Fruit fly (Drosophila melanogaster) whole organism, embryonic: ENCODE data around the gene CG7656.

ENCODE experiments used
- B-H1 ChIP-seq: fragments of 200-800 bp; sonication (Bioruptor generic); IDR thresholded peaks from 3 replicates; pipeline ENCODE4 v1.3.6; 2022; ENCODE audit warnings: missing biosample characterization, missing genetic modification characterization
- BEAF-32 ChIP-seq: fragments of 200-800 bp; sonication (Bioruptor generic); optimal IDR thresholded peaks from 3 replicates; lab custom pipeline; 2017; ENCODE audit warnings: missing biosample characterization, missing genetic modification characterization, mild to moderate bottlenecking, moderate library complexity, missing genetic modification reagents
- CG11398 ChIP-seq: fragments of 200-800 bp; sonication (Bioruptor generic); optimal IDR thresholded peaks from 2 replicates; lab custom pipeline; 2016; ENCODE audit warnings: missing biosample characterization, missing genetic modification characterization
- CG12236 ChIP-seq: fragments of 200-800 bp; sonication (Bioruptor generic); optimal IDR thresholded peaks from 2 replicates; lab custom pipeline; 2016; ENCODE audit warnings: missing biosample characterization, missing genetic modification characterization
- CG13287 ChIP-seq: fragments of 200-800 bp; sonication (Bioruptor generic); IDR thresholded peaks from 2 replicates; pipeline ENCODE4 v1.3.6; 2022; ENCODE audit warnings: missing biosample characterization, missing genetic modification characterization; ENCODE audit not compliant: partially characterized antibody
- CG13775 ChIP-seq: fragments of 200-800 bp; sonication (Bioruptor generic); optimal IDR thresholded peaks from 3 replicates; lab custom pipeline; 2017; ENCODE audit warnings: missing biosample characterization, mild to moderate bottlenecking, missing genetic modification characterization
- CG1603 ChIP-seq: fragments of 200-800 bp; sonication (Bioruptor generic); optimal IDR thresholded peaks from 2 replicates; lab custom pipeline; 2019; ENCODE audit warnings: missing biosample characterization, mild to moderate bottlenecking, missing genetic modification characterization, moderate library complexity
- CG16863 ChIP-seq: fragments of 200-800 bp; sonication (Bioruptor generic); optimal IDR thresholded peaks from 3 replicates; lab custom pipeline; 2016; ENCODE audit warnings: missing biosample characterization, missing genetic modification characterization
- CG17612 ChIP-seq: fragments of 200-800 bp; sonication (Bioruptor generic); IDR thresholded peaks from 2 replicates; pipeline ENCODE4 v1.3.6; 2022; ENCODE audit warnings: missing biosample characterization, missing genetic modification characterization
- CG18764 ChIP-seq: fragments of 200-800 bp; sonication (Bioruptor generic); optimal IDR thresholded peaks from 3 replicates; lab custom pipeline; 2016; ENCODE audit warnings: missing biosample characterization, missing genetic modification characterization
- CG2116 ChIP-seq: fragments of 200-800 bp; sonication (Bioruptor generic); optimal IDR thresholded peaks from 3 replicates; lab custom pipeline; 2018; ENCODE audit warnings: missing biosample characterization, mild to moderate bottlenecking, missing genetic modification characterization
- CG33557 ChIP-seq: fragments of 200-800 bp; sonication (Bioruptor generic); optimal IDR thresholded peaks from 2 replicates; lab custom pipeline; 2019; ENCODE audit warnings: missing biosample characterization, mild to moderate bottlenecking, missing genetic modification characterization, moderate library complexity
- CG3995 ChIP-seq: fragments of 200-800 bp; sonication (Bioruptor generic); optimal IDR thresholded peaks from 3 replicates; lab custom pipeline; 2016; ENCODE audit warnings: missing biosample characterization, missing genetic modification characterization
- CG4360 ChIP-seq: fragments of 200-800 bp; sonication (Bioruptor generic); IDR thresholded peaks from 2 replicates; pipeline ENCODE4 v1.3.6; 2022; ENCODE audit warnings: missing biosample characterization, missing genetic modification characterization
- CG4404 ChIP-seq: fragments of 200-800 bp; sonication (Bioruptor generic); IDR thresholded peaks from 2 replicates; pipeline ENCODE4 v1.3.6; 2022; ENCODE audit warnings: missing biosample characterization, missing genetic modification characterization
- CG6654 ChIP-seq: fragments of 200-800 bp; sonication (Bioruptor generic); optimal IDR thresholded peaks from 2 replicates; lab custom pipeline; 2017; ENCODE audit warnings: missing biosample characterization, mild to moderate bottlenecking, missing genetic modification characterization
- CG7987 ChIP-seq: fragments of 200-800 bp; sonication (Bioruptor generic); optimal IDR thresholded peaks from 2 replicates; lab custom pipeline; 2018; ENCODE audit warnings: missing biosample characterization, mild to moderate bottlenecking, missing genetic modification characterization, moderate library complexity
- CG9797 ChIP-seq: fragments of 200-800 bp; sonication (Bioruptor generic); optimal IDR thresholded peaks from 3 replicates; lab custom pipeline; 2018; ENCODE audit warnings: missing biosample characterization, mild to moderate bottlenecking, missing genetic modification characterization
- Dfd ChIP-seq, 2 experiments: fragments of >200 bp; optimal IDR thresholded peaks; 2 replicates each; lab custom pipeline; 2017; ENCODE audit warnings: missing biosample characterization in 2 of 2, missing genetic modification characterization in 2 of 2
- Doc2 ChIP-seq: fragments of 200-800 bp; sonication (Bioruptor generic); IDR thresholded peaks from 2 replicates; pipeline ENCODE4 v1.3.6; 2022; ENCODE audit warnings: missing biosample characterization, missing genetic modification characterization
- Doc3 ChIP-seq: fragments of 200-800 bp; sonication (Bioruptor generic); IDR thresholded peaks from 3 replicates; pipeline ENCODE4 v1.3.6; 2022; ENCODE audit warnings: missing biosample characterization, missing genetic modification characterization; ENCODE audit not compliant: partially characterized antibody
- Dref ChIP-seq: fragments of 200-800 bp; sonication (Bioruptor generic); IDR thresholded peaks from 2 replicates; pipeline ENCODE4 v1.3.6; 2022; ENCODE audit warnings: missing biosample characterization, missing genetic modification characterization
- Elba2 ChIP-seq: fragments of 200-800 bp; sonication (Bioruptor generic); optimal IDR thresholded peaks from 3 replicates; lab custom pipeline; 2016; ENCODE audit warnings: missing biosample characterization, missing genetic modification characterization
- H15 ChIP-seq: fragments of 200-800 bp; sonication (Bioruptor generic); IDR thresholded peaks from 3 replicates; pipeline ENCODE4 v1.3.6; 2022; ENCODE audit warnings: missing biosample characterization, missing genetic modification characterization
- Mrtf ChIP-seq: fragments of 200-800 bp; sonication (Bioruptor generic); IDR thresholded peaks from 3 replicates; pipeline ENCODE4 v1.3.6; 2022; ENCODE audit warnings: missing biosample characterization, missing genetic modification characterization
- Myb ChIP-seq: fragments of 200-800 bp; sonication (Bioruptor generic); optimal IDR thresholded peaks from 2 replicates; lab custom pipeline; 2016; ENCODE audit warnings: missing biosample characterization, missing genetic modification characterization
- NFAT ChIP-seq: fragments of 200-800 bp; sonication (Bioruptor generic); IDR thresholded peaks from 2 replicates; pipeline ENCODE4 v1.3.6; 2022; ENCODE audit warnings: missing biosample characterization, missing genetic modification characterization
- Opbp ChIP-seq: fragments of 200-800 bp; sonication (Bioruptor generic); IDR thresholded peaks from 3 replicates; pipeline ENCODE4 v1.3.6; 2022; ENCODE audit warnings: missing biosample characterization, missing genetic modification characterization; ENCODE audit not compliant: partially characterized antibody
- Pdp1 ChIP-seq, 2 experiments: fragments of 200-800 bp; sonication (Bioruptor generic); optimal IDR thresholded peaks; 3 replicates each; lab custom pipeline; 2016; ENCODE audit warnings: missing biosample characterization in 2 of 2, missing genetic modification characterization in 2 of 2, mild to moderate bottlenecking in 1 of 2, moderate library complexity in 1 of 2
- Scr ChIP-seq: fragments of 200-800 bp; sonication (Bioruptor generic); IDR thresholded peaks from 2 replicates; pipeline ENCODE4 v1.3.6; 2022; ENCODE audit warnings: missing biosample characterization, missing genetic modification characterization; ENCODE audit not compliant: partially characterized antibody
- Sry-β ChIP-seq: fragments of 200-800 bp; sonication (Bioruptor generic); optimal IDR thresholded peaks from 2 replicates; lab custom pipeline; 2018; ENCODE audit warnings: missing biosample characterization, mild to moderate bottlenecking, missing genetic modification characterization, moderate library complexity
- Tbp ChIP-seq: fragments of >200 bp; optimal IDR thresholded peaks from 2 replicates; lab custom pipeline; 2018; ENCODE audit warnings: missing biosample characterization, missing genetic modification characterization
- YL-1 ChIP-seq: fragments of 200-800 bp; sonication (Bioruptor generic); optimal IDR thresholded peaks from 3 replicates; lab custom pipeline; 2017; ENCODE audit warnings: missing biosample characterization, mild to moderate bottlenecking, missing genetic modification characterization
- ac ChIP-seq: fragments of 200-800 bp; sonication (Bioruptor generic); optimal IDR thresholded peaks from 3 replicates; lab custom pipeline; 2017; ENCODE audit warnings: missing biosample characterization, mild to moderate bottlenecking, missing genetic modification characterization
- bcd ChIP-seq: fragments of 200-800 bp; sonication (Bioruptor generic); optimal IDR thresholded peaks from 2 replicates; lab custom pipeline; 2017; ENCODE audit warnings: missing biosample characterization, mild to moderate bottlenecking, missing genetic modification characterization
- gcm ChIP-seq: fragments of 200-800 bp; sonication (Bioruptor generic); optimal IDR thresholded peaks from 2 replicates; lab custom pipeline; 2019; ENCODE audit warnings: missing biosample characterization, mild to moderate bottlenecking, missing genetic modification characterization, moderate library complexity
- gem ChIP-seq: fragments of 200-800 bp; sonication (Bioruptor generic); optimal IDR thresholded peaks from 2 replicates; lab custom pipeline; 2019; ENCODE audit warnings: missing biosample characterization, mild to moderate bottlenecking, missing genetic modification characterization, moderate library complexity
- kni ChIP-seq: fragments of 200-800 bp; sonication (Bioruptor generic); optimal IDR thresholded peaks from 3 replicates; lab custom pipeline; 2017; ENCODE audit warnings: mild to moderate bottlenecking, missing biosample characterization, missing genetic modification reagents, missing genetic modification characterization
- luna ChIP-seq: fragments of 200-800 bp; sonication (Bioruptor generic); optimal IDR thresholded peaks from 2 replicates; lab custom pipeline; 2016; ENCODE audit warnings: missing biosample characterization, missing genetic modification characterization
- phol ChIP-seq: fragments of 200-800 bp; sonication (Bioruptor generic); optimal IDR thresholded peaks from 3 replicates; lab custom pipeline; 2018; ENCODE audit warnings: missing biosample characterization, mild to moderate bottlenecking, missing genetic modification characterization, moderate library complexity
- pzg ChIP-seq: fragments of 200-800 bp; sonication (Bioruptor generic); optimal IDR thresholded peaks from 3 replicates; lab custom pipeline; 2018; ENCODE audit warnings: missing biosample characterization, mild to moderate bottlenecking, missing genetic modification characterization, moderate library complexity
- sna ChIP-seq: fragments of 200-800 bp; sonication (Bioruptor generic); IDR thresholded peaks from 2 replicates; pipeline ENCODE4 v1.3.6; 2022; ENCODE audit warnings: missing biosample characterization, missing genetic modification characterization; ENCODE audit not compliant: partially characterized antibody
- wor ChIP-seq: fragments of 200-800 bp; sonication (Bioruptor generic); IDR thresholded peaks from 2 replicates; pipeline ENCODE4 v1.3.6; 2022; ENCODE audit warnings: missing biosample characterization, missing genetic modification characterization

CG7656 gene

DNA sequence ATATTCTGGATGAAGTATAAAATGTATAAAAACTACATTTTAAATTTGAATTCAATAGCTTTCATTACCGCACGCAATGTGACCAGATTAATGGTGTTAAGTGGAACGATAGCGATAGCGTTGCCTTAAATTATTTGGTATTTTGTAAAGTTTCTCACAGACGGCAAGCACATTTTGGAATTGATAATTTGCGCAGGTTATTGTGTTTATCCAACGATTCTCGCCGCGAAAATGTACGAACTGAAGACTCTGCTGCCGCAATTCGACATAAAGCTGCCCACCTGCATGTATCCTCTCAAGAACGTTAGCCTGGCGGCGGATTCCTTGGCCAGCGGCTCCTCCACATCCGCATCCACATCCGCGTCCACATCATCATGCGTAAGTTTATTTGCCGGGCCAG, 4.5 kb downstream of the CG7656 start, which contains the start of gene AIMP2 (continued):
- no peak for TF ChIP-seq gem (tag; lab: Kevin White, UChicago)
- peak; percentile 66 for TF ChIP-seq YL-1 (GFP tag; lab: Kevin White, UChicago)
- no peak for TF ChIP-seq CG3995 (GFP tag; lab: Kevin White, UChicago)
- peak; percentile 71 for TF ChIP-seq Dref (GFP tag; lab: Robert Waterston, UW)
- no peak for TF ChIP-seq CG11398 (GFP tag; lab: Kevin White, UChicago)
- TF ChIP-seq bcd (GFP tag; lab: Kevin White, UChicago), result no peak
- peak; percentile 72 for TF ChIP-seq Myb (GFP tag; lab: Kevin White, UChicago)
- no peak for TF ChIP-seq kni
- TF ChIP-seq ac (GFP tag; lab: Kevin White, UChicago), result no peak
- TF ChIP-seq pzg (GFP tag; lab: Kevin White, UChicago), result peak; percentile 66
- TF ChIP-seq wor (GFP tag; lab: Robert Waterston, UW), result no peak
- no peak for TF ChIP-seq CG18764 (GFP tag; lab: Kevin White, UChicago)
- TF ChIP-seq CG7987, result no peak
- peak; percentile 31; the same call in 1 of the 2 replicates for TF ChIP-seq Scr
- TF ChIP-seq CG16863 (GFP tag; lab: Kevin White, UChicago), result no peak
- TF ChIP-seq CG12236 (GFP tag; lab: Kevin White, UChicago), result no peak
- no peak for TF ChIP-seq CG4404 (GFP tag; lab: Robert Waterston, UW)
- no peak for TF ChIP-seq B-H1 (GFP tag; lab: Robert Waterston, UW)
- TF ChIP-seq Tbp, result no peak
- TF ChIP-seq Doc2, result no peak
- TF ChIP-seq Pdp1 (GFP tag; optimal IDR thresholded peaks at IDR 0.05; lab: Kevin White, UChicago), result peak in 1 of 2 experiments; percentile 34
- TF ChIP-seq CG1603, result peak; percentile 63
- TF ChIP-seq luna (GFP tag; lab: Kevin White, UChicago), result no peak
- TF ChIP-seq CG9797, result peak; percentile 78
- no peak for TF ChIP-seq NFAT (GFP tag; lab: Robert Waterston, UW)
- TF ChIP-seq CG4360, result no peak
- TF ChIP-seq CG33557 (GFP tag; lab: Kevin White, UChicago), result no peak
- peak; percentile 44 for TF ChIP-seq BEAF-32 (GFP tag; lab: Kevin White, UChicago)
- no peak for TF ChIP-seq H15
- TF ChIP-seq CG2116 (GFP tag; lab: Kevin White, UChicago), result peak; percentile 39
- no peak for TF ChIP-seq Dfd (GFP tag; optimal IDR thresholded peaks at IDR 0.05; lab: Kevin White, UChicago)
- TF ChIP-seq CG13287, result peak; percentile 55
- no peak for TF ChIP-seq Sry-β (GFP tag; lab: Kevin White, UChicago)
- 0 out of 3 replicates have a peak, but pooled peaks have one; percentile 4 for TF ChIP-seq Opbp (GFP tag; lab: Robert Waterston, UW)
- TF ChIP-seq Elba2 (GFP tag; lab: Kevin White, UChicago), result no peak
- TF ChIP-seq Doc3 (GFP tag; lab: Robert Waterston, UW), result 0 out of 3 replicates have a peak, but pooled peaks have one; percentile 33
- peak; percentile 0 for TF ChIP-seq phol (tag; lab: Kevin White, UChicago)
- no peak for TF ChIP-seq Mrtf
- TF ChIP-seq CG6654 (GFP tag; lab: Kevin White, UChicago), result no peak
- no peak for TF ChIP-seq gcm (GFP tag; lab: Kevin White, UChicago)
- no peak for TF ChIP-seq sna (GFP tag; lab: Robert Waterston, UW)
- TF ChIP-seq CG17612 (GFP tag; lab: Robert Waterston, UW), result no peak
- peak; percentile 100 for TF ChIP-seq CG13775 (GFP tag; lab: Kevin White, UChicago)
